Worm (Caenorhabditis elegans): ENCODE data around the gene K11H3.8.

Gene K11H3.8

DNA sequence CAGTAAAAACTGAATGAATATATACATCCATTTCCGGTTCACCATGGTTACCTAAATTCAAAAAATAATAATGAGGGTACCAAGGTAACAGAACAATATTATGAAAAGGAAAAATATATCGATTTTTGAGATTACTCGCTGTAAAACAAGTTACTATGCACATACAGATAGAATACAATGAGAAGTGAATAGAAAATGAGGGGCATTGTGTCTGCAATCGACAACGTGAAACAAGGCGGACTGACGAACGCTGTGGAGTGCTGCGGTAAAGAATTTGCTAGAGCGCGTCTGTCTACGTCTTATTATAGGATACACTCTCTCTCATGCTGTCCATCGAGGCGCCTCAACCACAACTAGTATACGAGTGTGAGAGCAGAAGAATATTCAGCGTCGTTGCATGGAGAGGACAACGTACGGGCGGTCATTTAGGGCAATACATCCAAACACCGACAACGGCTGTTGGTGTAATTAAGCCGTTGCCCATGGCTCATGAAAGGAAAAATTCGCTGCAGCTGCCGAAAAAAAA, 17.8 kb upstream of the K11H3.8 start, which contains the start of gene cnx-1 (continued):
- TF ChIP-seq K09A11.1 (tag; optimal IDR thresholded peaks at IDR 0.05; ENCODE audit: insufficient read depth) (no peak), hlh-8 (tag; optimal IDR thresholded peaks at IDR 0.05) (no peak), dve-1 (tag; optimal IDR thresholded peaks at IDR 0.05) (no peak), ceh-19 (GFP tag; optimal IDR thresholded peaks at IDR 0.05) (no peak), odd-2 (tag; optimal IDR thresholded peaks at IDR 0.05) (no peak), C08G9.2 (tag; optimal IDR thresholded peaks at IDR 0.05) (peak; percentile 12), lim-6 (tag; optimal IDR thresholded peaks at IDR 0.05) (no peak), sox-2 (GFP tag; IDR thresholded peaks at IDR 0.05) (no peak), nfya-1 (tag; optimal IDR thresholded peaks at IDR 0.05) (peak; percentile 50), mec-3 (tag; optimal IDR thresholded peaks at IDR 0.05; ENCODE audit: borderline replicate concordance) (no peak), ttx-3 (tag; optimal IDR thresholded peaks at IDR 0.05) (no peak), sox-4 (tag; optimal IDR thresholded peaks at IDR 0.05) (no peak), ahr-1 (tag; optimal IDR thresholded peaks at IDR 0.05) (no peak), zip-5 (tag; optimal IDR thresholded peaks at IDR 0.05) (no peak), pros-1 (tag; optimal IDR thresholded peaks at IDR 0.05) (peak; percentile 30), ceh-24 (tag; optimal IDR thresholded peaks at IDR 0.05) (no peak), C38D4.7 (GFP tag; optimal IDR thresholded peaks at IDR 0.05) (no peak), hlh-6 (tag; optimal IDR thresholded peaks at IDR 0.05) (no peak), K02D7.2 (tag; optimal IDR thresholded peaks at IDR 0.05) (no peak), ceh-45 (GFP tag; IDR thresholded peaks at IDR 0.05) (no peak), tbx-2 (tag; optimal IDR thresholded peaks at IDR 0.05) (peak; percentile 30), madf-2 (tag; optimal IDR thresholded peaks at IDR 0.05) (peak; percentile 11), sdc-2 (tag; optimal IDR thresholded peaks at IDR 0.05) (peak; percentile 25), hlh-30 (tag; optimal IDR thresholded peaks at IDR 0.05; ENCODE audit: insufficient read depth) (peak; percentile 3), ceh-14 (tag; optimal IDR thresholded peaks at IDR 0.05) (peak; percentile 21), che-1 (tag; optimal IDR thresholded peaks at IDR 0.05) (no peak), T23F11.4 (GFP tag; optimal IDR thresholded peaks at IDR 0.05) (no peak), ceh-18 (tag; optimal IDR thresholded peaks at IDR 0.05) (no peak), ceh-6 (GFP tag; optimal IDR thresholded peaks at IDR 0.05) (no peak), elt-2 (tag; optimal IDR thresholded peaks at IDR 0.05) (peak; percentile 18), ceh-31 (tag; optimal IDR thresholded peaks at IDR 0.05) (peak; percentile 85), pag-3 (tag; optimal IDR thresholded peaks at IDR 0.05; ENCODE audit: borderline replicate concordance) (no peak), ceh-34 (tag; optimal IDR thresholded peaks at IDR 0.05) (peak; percentile 29), Y22D7AL.16 (tag; optimal IDR thresholded peaks at IDR 0.05) (no peak), hlh-13 (GFP tag; optimal IDR thresholded peaks at IDR 0.05) (no peak), pha-4 (tag; optimal IDR thresholded peaks at IDR 0.05) (no peak)

DNA sequence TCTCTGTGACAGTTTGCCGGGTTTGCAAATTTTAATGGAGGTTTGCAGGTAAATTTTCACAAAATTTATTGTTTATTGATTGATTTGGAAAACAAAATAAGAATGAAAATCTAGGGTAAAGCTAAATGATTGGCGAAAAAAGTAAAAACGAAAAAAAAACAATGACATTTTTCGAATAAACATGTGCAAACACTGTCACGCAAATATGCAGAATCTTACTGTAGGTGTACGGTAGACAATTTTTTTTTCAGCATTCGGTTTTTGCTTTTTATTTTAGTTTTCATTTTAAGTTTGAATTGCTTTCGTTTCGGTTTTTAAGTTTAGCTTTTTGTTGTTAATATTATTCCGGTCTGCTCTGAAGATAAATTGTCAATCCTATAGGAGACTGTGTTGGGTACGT, 17.1 kb upstream of the K11H3.8 start:
- TF ChIP-seq madf-2 (tag; optimal IDR thresholded peaks at IDR 0.05) (no peak), dmd-4 (tag; optimal IDR thresholded peaks at IDR 0.05; ENCODE audit: borderline replicate concordance) (no peak)

DNA sequence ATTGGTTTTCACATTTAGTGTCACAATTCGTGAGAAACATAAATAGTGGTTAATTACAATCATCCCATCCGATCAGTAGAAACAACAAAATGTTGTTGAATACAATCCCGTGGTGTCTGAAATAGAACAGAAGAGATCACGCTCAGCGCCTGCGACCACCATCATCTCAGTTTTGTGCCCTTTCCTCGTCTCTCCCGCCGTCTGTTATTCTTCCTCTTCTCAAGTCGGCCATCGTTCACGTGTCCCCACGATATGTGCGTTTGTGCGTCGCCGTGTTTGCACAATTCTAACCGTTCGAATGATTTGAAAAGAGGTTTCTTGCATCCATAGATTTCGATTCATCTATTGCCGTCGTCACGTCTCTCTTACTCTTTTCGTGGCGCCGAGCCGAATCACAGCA, 16.2 kb upstream of the K11H3.8 start, which contains the start of gene panl-3:
Gene panl-3 (plus strand): TSS at position 294 of the 400 bp plus-strand sequence.
- TF ChIP-seq unc-3 (GFP tag; conservative IDR thresholded peaks at IDR 0.05) (no peak), unc-3 (tag; optimal IDR thresholded peaks at IDR 0.05) (no peak), tbx-7 (tag; optimal IDR thresholded peaks at IDR 0.05) (no peak), ztf-16 (tag; optimal IDR thresholded peaks at IDR 0.05) (no peak), che-1 (tag; optimal IDR thresholded peaks at IDR 0.05) (no peak), pha-2 (tag; optimal IDR thresholded peaks at IDR 0.05) (no peak), hlh-30 (tag; optimal IDR thresholded peaks at IDR 0.05; ENCODE audit: insufficient read depth) (peak; percentile 94), rnt-1 (tag; optimal IDR thresholded peaks at IDR 0.05) (peak; percentile 14), pqm-1 (tag; optimal IDR thresholded peaks at IDR 0.05) (no peak), ceh-24 (tag; optimal IDR thresholded peaks at IDR 0.05) (no peak), hlh-6 (tag; optimal IDR thresholded peaks at IDR 0.05) (peak; percentile 42), hlh-15 (tag; optimal IDR thresholded peaks at IDR 0.05) (no peak), fkh-10 (GFP tag; optimal IDR thresholded peaks at IDR 0.05) (no peak), ref-2 (tag; optimal IDR thresholded peaks at IDR 0.05) (no peak), C38D4.7 (GFP tag; optimal IDR thresholded peaks at IDR 0.05) (no peak), unc-55 (GFP tag; optimal IDR thresholded peaks at IDR 0.05) (no peak), ceh-31 (tag; optimal IDR thresholded peaks at IDR 0.05) (peak; percentile 41), nfya-1 (tag; optimal IDR thresholded peaks at IDR 0.05) (peak; percentile 16), hlh-8 (tag; optimal IDR thresholded peaks at IDR 0.05) (no peak), lim-6 (tag; optimal IDR thresholded peaks at IDR 0.05) (no peak), ama-1 (optimal IDR thresholded peaks at IDR 0.05) (no peak), fkh-6 (tag; optimal IDR thresholded peaks at IDR 0.05) (no peak)
